Fruit fly (Drosophila melanogaster) whole organism, embryonic: Measurements from ENCODE around the gene inaE.
A peak's percentile ranks its signal among the peaks of the same experiment; 100 is the strongest.

Experiments
- Asciz ChIP-seq: fragments of 200-800 bp; sonication (Bioruptor generic); optimal IDR thresholded peaks from 2 replicates; lab custom pipeline; 2017; ENCODE audit warnings: missing biosample characterization, mild to moderate bottlenecking, missing genetic modification characterization, missing genetic modification reagents
- C15 ChIP-seq: fragments of 200-800 bp; sonication (Bioruptor generic); IDR thresholded peaks from 3 replicates; pipeline ENCODE4 v1.3.6; 2022; ENCODE audit warnings: missing biosample characterization, missing genetic modification characterization
- CG10147 ChIP-seq: fragments of 200-800 bp; sonication (Bioruptor generic); optimal IDR thresholded peaks from 2 replicates; lab custom pipeline; 2019; ENCODE audit warnings: missing biosample characterization, mild to moderate bottlenecking, missing genetic modification characterization, moderate library complexity
- CG11504 ChIP-seq: fragments of 200-800 bp; sonication (Bioruptor generic); optimal IDR thresholded peaks from 3 replicates; lab custom pipeline; 2019; ENCODE audit warnings: missing biosample characterization, mild to moderate bottlenecking, missing genetic modification characterization, moderate library complexity
- CG11695 ChIP-seq: fragments of 200-800 bp; sonication (Bioruptor generic); IDR thresholded peaks from 3 replicates; pipeline ENCODE4 v1.3.6; 2022; ENCODE audit warnings: missing biosample characterization, missing genetic modification characterization
- CG11723 ChIP-seq: fragments of 200-800 bp; sonication (Bioruptor generic); optimal IDR thresholded peaks from 2 replicates; lab custom pipeline; 2017; ENCODE audit warnings: missing biosample characterization, mild to moderate bottlenecking, missing genetic modification characterization
- CG12391 ChIP-seq: fragments of 200-800 bp; sonication (Bioruptor generic); optimal IDR thresholded peaks from 3 replicates; lab custom pipeline; 2018; ENCODE audit warnings: missing biosample characterization, mild to moderate bottlenecking, missing genetic modification characterization, moderate library complexity
- CG12659 ChIP-seq: fragments of 200-800 bp; sonication (Bioruptor generic); optimal IDR thresholded peaks from 3 replicates; lab custom pipeline; 2017; ENCODE audit warnings: mild to moderate bottlenecking, missing biosample characterization, missing genetic modification reagents, missing genetic modification characterization
- CG14667 ChIP-seq: fragments of 200-800 bp; sonication (Bioruptor generic); IDR thresholded peaks from 2 replicates; pipeline ENCODE4 v1.3.6; 2022; ENCODE audit warnings: missing biosample characterization, missing genetic modification characterization
- CG14710 ChIP-seq: fragments of 200-800 bp; sonication (Bioruptor generic); optimal IDR thresholded peaks from 3 replicates; lab custom pipeline; 2019; ENCODE audit warnings: missing biosample characterization, mild to moderate bottlenecking, missing genetic modification characterization, moderate library complexity
- CG1832 ChIP-seq: fragments of 200-800 bp; sonication (Bioruptor generic); optimal IDR thresholded peaks from 2 replicates; lab custom pipeline; 2017; ENCODE audit warnings: missing biosample characterization, mild to moderate bottlenecking, missing genetic modification characterization, inconsistent platforms
- CG18476 ChIP-seq: fragments of 200-800 bp; sonication (Bioruptor generic); optimal IDR thresholded peaks from 2 replicates; lab custom pipeline; 2016; ENCODE audit warnings: missing biosample characterization, mild to moderate bottlenecking, missing genetic modification characterization
- CG18599 ChIP-seq: fragments of 200-800 bp; sonication (Bioruptor generic); optimal IDR thresholded peaks from 3 replicates; lab custom pipeline; 2017; ENCODE audit warnings: missing biosample characterization, missing genetic modification characterization, mild to moderate bottlenecking, moderate library complexity, missing genetic modification reagents
- CG2678 ChIP-seq: fragments of 200-800 bp; sonication (Bioruptor generic); optimal IDR thresholded peaks from 3 replicates; lab custom pipeline; 2019; ENCODE audit warnings: missing biosample characterization, mild to moderate bottlenecking, missing genetic modification characterization, moderate library complexity
- CG3163 ChIP-seq: fragments of 200-800 bp; sonication (Bioruptor generic); optimal IDR thresholded peaks from 3 replicates; lab custom pipeline; 2016; ENCODE audit warnings: missing biosample characterization, missing genetic modification characterization
- CG7839 ChIP-seq: fragments of 200-800 bp; sonication (Bioruptor generic); optimal IDR thresholded peaks from 3 replicates; lab custom pipeline; 2018; ENCODE audit warnings: missing biosample characterization, mild to moderate bottlenecking, missing genetic modification characterization, moderate library complexity
- CG8290 ChIP-seq, 3 experiments: fragments of 200-800 bp; sonication (Bioruptor generic); optimal IDR thresholded peaks; 2 replicates each; lab custom pipeline; 2016 to 2019; ENCODE audit warnings: missing biosample characterization in 3 of 3, missing genetic modification characterization in 3 of 3, mild to moderate bottlenecking in 2 of 3, moderate library complexity in 1 of 3
- CG8388 ChIP-seq: fragments of 200-800 bp; sonication (Bioruptor generic); optimal IDR thresholded peaks from 2 replicates; lab custom pipeline; 2019; ENCODE audit warnings: missing biosample characterization, mild to moderate bottlenecking, missing genetic modification characterization, moderate library complexity
- CG8944 ChIP-seq: fragments of 200-800 bp; sonication (Bioruptor generic); optimal IDR thresholded peaks from 3 replicates; lab custom pipeline; 2016; ENCODE audit warnings: missing biosample characterization, missing genetic modification characterization
- CkIIα-i1 ChIP-seq: fragments of 200-800 bp; sonication (Bioruptor generic); IDR thresholded peaks from 2 replicates; pipeline ENCODE4 v1.3.6; 2022; ENCODE audit warnings: missing biosample characterization, missing genetic modification characterization
- CrebB ChIP-seq: fragments of 200-800 bp; sonication (Bioruptor generic); optimal IDR thresholded peaks from 3 replicates; lab custom pipeline; 2018; ENCODE audit warnings: missing biosample characterization, mild to moderate bottlenecking, missing genetic modification characterization
- E2f1 ChIP-seq: fragments of 200-800 bp; sonication (Bioruptor generic); IDR thresholded peaks from 2 replicates; pipeline ENCODE4 v1.3.6; 2022; ENCODE audit warnings: missing biosample characterization, missing genetic modification characterization
- Gsc ChIP-seq: fragments of 200-800 bp; sonication (Bioruptor generic); IDR thresholded peaks from 2 replicates; pipeline ENCODE4 v1.3.6; 2022; ENCODE audit warnings: missing biosample characterization, missing genetic modification characterization
- HLH3B ChIP-seq: fragments of 200-800 bp; sonication (Bioruptor generic); IDR thresholded peaks from 2 replicates; pipeline ENCODE4 v1.3.6; 2022; ENCODE audit warnings: missing biosample characterization, missing genetic modification characterization
- NfI ChIP-seq: fragments of 200-800 bp; sonication (Bioruptor generic); optimal IDR thresholded peaks from 3 replicates; lab custom pipeline; 2018; ENCODE audit warnings: missing biosample characterization, mild to moderate bottlenecking, missing genetic modification characterization, moderate library complexity
- Pdp1 ChIP-seq, 2 experiments: fragments of 200-800 bp; sonication (Bioruptor generic); optimal IDR thresholded peaks; 3 replicates each; lab custom pipeline; 2016; ENCODE audit warnings: missing biosample characterization in 2 of 2, missing genetic modification characterization in 2 of 2, mild to moderate bottlenecking in 1 of 2, moderate library complexity in 1 of 2
- Side ChIP-seq: fragments of 200-800 bp; sonication (Bioruptor generic); optimal IDR thresholded peaks from 2 replicates; lab custom pipeline; 2016; ENCODE audit warnings: missing biosample characterization, missing genetic modification characterization
- bcd ChIP-seq: fragments of 200-800 bp; sonication (Bioruptor generic); optimal IDR thresholded peaks from 2 replicates; lab custom pipeline; 2017; ENCODE audit warnings: missing biosample characterization, mild to moderate bottlenecking, missing genetic modification characterization
- cato ChIP-seq: fragments of 200-800 bp; sonication (Bioruptor generic); optimal IDR thresholded peaks from 2 replicates; lab custom pipeline; 2016; ENCODE audit warnings: missing biosample characterization, missing genetic modification characterization, borderline replicate concordance
- caup ChIP-seq: fragments of 200-800 bp; sonication (Bioruptor generic); optimal IDR thresholded peaks from 3 replicates; lab custom pipeline; 2017; ENCODE audit warnings: missing biosample characterization, mild to moderate bottlenecking, missing genetic modification characterization, moderate library complexity; ENCODE audit not compliant: severe bottlenecking
- cwo ChIP-seq: fragments of 200-800 bp; sonication (Bioruptor generic); optimal IDR thresholded peaks from 3 replicates; lab custom pipeline; 2017; ENCODE audit warnings: missing biosample characterization, missing genetic modification characterization, mild to moderate bottlenecking, moderate library complexity, missing genetic modification reagents
- exex ChIP-seq: fragments of 200-800 bp; sonication (Bioruptor generic); optimal IDR thresholded peaks from 4 replicates; lab custom pipeline; 2018; ENCODE audit warnings: missing biosample characterization, mild to moderate bottlenecking, missing genetic modification characterization, moderate library complexity
- fd96Cb ChIP-seq: fragments of 200-800 bp; sonication (Bioruptor generic); optimal IDR thresholded peaks from 2 replicates; lab custom pipeline; 2018; ENCODE audit warnings: missing biosample characterization, mild to moderate bottlenecking, missing genetic modification characterization, moderate library complexity
- grau ChIP-seq: fragments of 200-800 bp; optimal IDR thresholded peaks from 3 replicates; lab custom pipeline; 2019; ENCODE audit warnings: missing biosample characterization, mild to moderate bottlenecking, missing genetic modification characterization, moderate library complexity
- hkb ChIP-seq, 2 experiments: fragments of 200-800 bp in 1 of 2; fragments of >200 bp in 1 of 2; sonication (Bioruptor generic) in 1 of 2; IDR thresholded peaks in 1 of 2; optimal IDR thresholded peaks in 1 of 2; 2 replicates each; pipeline versions ENCODE4 v1.3.6 to Lab custom; 2017 to 2022; ENCODE audit warnings: missing biosample characterization in 1 of 2, missing genetic modification characterization in 1 of 2
- lilli ChIP-seq: fragments of 200-800 bp; sonication (Bioruptor generic); optimal IDR thresholded peaks from 3 replicates; lab custom pipeline; 2016; ENCODE audit warnings: missing biosample characterization, missing genetic modification characterization
- nmo ChIP-seq: fragments of 200-800 bp; sonication (Bioruptor generic); optimal IDR thresholded peaks from 2 replicates; lab custom pipeline; 2018; ENCODE audit warnings: missing biosample characterization, mild to moderate bottlenecking, missing genetic modification characterization, moderate library complexity
- odd ChIP-seq: fragments of 200-800 bp; sonication (Bioruptor generic); optimal IDR thresholded peaks from 2 replicates; lab custom pipeline; 2017; ENCODE audit warnings: missing biosample characterization, mild to moderate bottlenecking, missing genetic modification characterization
- onecut ChIP-seq: fragments of 200-800 bp; sonication (Bioruptor generic); IDR thresholded peaks from 2 replicates; pipeline ENCODE4 v1.3.6; 2022; ENCODE audit warnings: missing biosample characterization, missing genetic modification characterization
- prd ChIP-seq, 3 experiments: fragments of >200 bp in 2 of 3; fragments of 200-800 bp in 1 of 3; sonication (Bioruptor generic) in 1 of 3; optimal IDR thresholded peaks in 2 of 3; IDR thresholded peaks in 1 of 3; 2 replicates in 2 of 3; 3 replicates in 1 of 3; pipeline versions ENCODE4 v1.3.6 to Lab custom; 2017 to 2022; ENCODE audit warnings: missing biosample characterization in 1 of 3, missing genetic modification characterization in 1 of 3
- ranshi ChIP-seq: fragments of 200-800 bp; sonication (Bioruptor generic); IDR thresholded peaks from 2 replicates; pipeline ENCODE4 v1.3.6; 2022; ENCODE audit warnings: missing biosample characterization, missing genetic modification characterization
- tap ChIP-seq: fragments of 200-800 bp; optimal IDR thresholded peaks from 3 replicates; lab custom pipeline; 2019; ENCODE audit warnings: missing biosample characterization, mild to moderate bottlenecking, missing genetic modification characterization, moderate library complexity
- tgo ChIP-seq: fragments of 200-800 bp; sonication (Bioruptor generic); IDR thresholded peaks from 3 replicates; pipeline ENCODE4 v1.3.6; 2022; ENCODE audit warnings: missing biosample characterization, missing genetic modification characterization
- trh ChIP-seq: fragments of 200-800 bp; sonication (Bioruptor generic); optimal IDR thresholded peaks from 2 replicates; lab custom pipeline; 2016; ENCODE audit warnings: missing biosample characterization, missing genetic modification characterization
- wor ChIP-seq: fragments of 200-800 bp; sonication (Bioruptor generic); IDR thresholded peaks from 2 replicates; pipeline ENCODE4 v1.3.6; 2022; ENCODE audit warnings: missing biosample characterization, missing genetic modification characterization

Gene inaE

dm6 chrX:13783958-13784907 is 719 bp downstream of the inaE start (continued):
- TF ChIP-seq odd (GFP tag; lab: Kevin White, UChicago) = peak; percentile 49
- no peak for TF ChIP-seq ranshi (GFP tag; lab: Robert Waterston, UW)
- no peak for TF ChIP-seq CkIIα-i1
- TF ChIP-seq wor (GFP tag; lab: Robert Waterston, UW) = 0 out of 2 replicates have a peak, but pooled peaks have one; percentile 30
- peak; percentile 0 for TF ChIP-seq cwo (GFP tag; lab: Kevin White, UChicago)
- no peak for TF ChIP-seq CrebB (tag; lab: Kevin White, UChicago)
- peak; percentile 59; the same call in 2 of the 3 replicates for TF ChIP-seq CG11695
- peak; percentile 56 for TF ChIP-seq CG8388 (GFP tag; lab: Kevin White, UChicago)
- TF ChIP-seq CG12659 = peak; percentile 30
- TF ChIP-seq CG10147 (GFP tag; lab: Kevin White, UChicago) = no peak
- peak; percentile 36 for TF ChIP-seq CG8944 (GFP tag; lab: Kevin White, UChicago)
- peak; percentile 94 for TF ChIP-seq onecut (GFP tag; lab: Robert Waterston, UW)
- peak; percentile 48 for TF ChIP-seq fd96Cb (tag; lab: Kevin White, UChicago)
- peak; percentile 34 for TF ChIP-seq bcd
- peak; percentile 47 for TF ChIP-seq tgo (GFP tag; lab: Robert Waterston, UW)
- peak; percentile 69 for TF ChIP-seq CG2678 (tag; lab: Kevin White, UChicago)
- peak; percentile 28 for TF ChIP-seq CG18476
- TF ChIP-seq CG8290 (GFP tag; optimal IDR thresholded peaks at IDR 0.05; lab: Kevin White, UChicago) = no peak
- TF ChIP-seq CG8290 (tag; optimal IDR thresholded peaks at IDR 0.05; lab: Kevin White, UChicago) = no peak
- TF ChIP-seq exex (tag; lab: Kevin White, UChicago) = no peak
- no peak for TF ChIP-seq Gsc (GFP tag; lab: Robert Waterston, UW)
- peak; percentile 5 for TF ChIP-seq trh (GFP tag; lab: Kevin White, UChicago)
- peak; percentile 66 for TF ChIP-seq CG12391 (tag; lab: Kevin White, UChicago)
- TF ChIP-seq CG3163 = no peak
- peak; percentile 78 for TF ChIP-seq CG11504 (tag; lab: Kevin White, UChicago)
- peak; percentile 12 to 45 for TF ChIP-seq Pdp1 (GFP tag; optimal IDR thresholded peaks at IDR 0.05; lab: Kevin White, UChicago)
- TF ChIP-seq E2f1 (GFP tag; lab: Robert Waterston, UW) = no peak
- peak; percentile 49 for TF ChIP-seq grau (tag; lab: Kevin White, UChicago)
- TF ChIP-seq CG1832 (GFP tag; lab: Kevin White, UChicago) = peak; percentile 58
- TF ChIP-seq CG18599 (GFP tag; lab: Kevin White, UChicago) = peak; percentile 54
- TF ChIP-seq CG14710 = peak; percentile 37
- TF ChIP-seq cato = peak; percentile 10
- no peak for TF ChIP-seq prd (optimal IDR thresholded peaks at IDR 0.05; lab: Kevin White, UChicago)
- peak; percentile 34; the same call in 2 of the 3 replicates for TF ChIP-seq prd (GFP tag; IDR thresholded peaks at IDR 0.05; lab: Robert Waterston, UW)
- TF ChIP-seq nmo (GFP tag; lab: Kevin White, UChicago) = peak; percentile 56
- peak; percentile 45; the same call in 1 of the 2 replicates for TF ChIP-seq HLH3B (GFP tag; lab: Robert Waterston, UW)
- TF ChIP-seq CG11723 (GFP tag; lab: Kevin White, UChicago) = peak; percentile 10
- peak; percentile 72 for TF ChIP-seq CG7839 (tag; lab: Kevin White, UChicago)
- peak; percentile 18 for TF ChIP-seq tap (tag; lab: Kevin White, UChicago)
- TF ChIP-seq C15 (GFP tag; lab: Robert Waterston, UW) = no peak
- no peak for TF ChIP-seq caup (GFP tag; lab: Kevin White, UChicago)
- TF ChIP-seq hkb (optimal IDR thresholded peaks at IDR 0.05; lab: Kevin White, UChicago) = no peak
- TF ChIP-seq hkb (GFP tag; IDR thresholded peaks at IDR 0.05; lab: Robert Waterston, UW) = peak; percentile 59
- TF ChIP-seq Side (GFP tag; lab: Kevin White, UChicago) = no peak
- peak; percentile 42 for TF ChIP-seq NfI (GFP tag; lab: Kevin White, UChicago)
- TF ChIP-seq CG14667 = no peak
- peak; percentile 61 for TF ChIP-seq Asciz
- peak; percentile 49 for TF ChIP-seq lilli
